Worm (Caenorhabditis elegans): ENCODE data around the gene F22F7.11.
"Not testable (repeated sequence)": the region's sequence is repeated elsewhere in the genome, so short reads cannot be mapped to it uniquely, and the experiment has no call there.

ce11 chrV:2144408-2144807, 24.8 kb downstream of the F22F7.11 start, which contains the start of gene F22F7.12:
- TF ChIP-seq flt-1 (GFP tag; IDR thresholded peaks at IDR 0.05); ref-1 (GFP tag; conservative IDR thresholded peaks at IDR 0.05): not testable (repeated sequence)

All from whole organism, midembryonic.